Fruit fly (Drosophila melanogaster) whole organism, embryonic: ENCODE measurements around the gene CG11811.

Source experiments
- Ada2b ChIP-seq: fragments of 200-800 bp; sonication (Bioruptor generic); IDR thresholded peaks from 2 replicates; pipeline ENCODE4 v1.3.6; 2022; ENCODE audit warnings: missing biosample characterization, missing genetic modification characterization
- Atf6 ChIP-seq: fragments of 200-800 bp; sonication (Bioruptor generic); IDR thresholded peaks from 2 replicates; pipeline ENCODE4 v1.3.6; 2022; ENCODE audit warnings: missing biosample characterization, missing genetic modification characterization
- BtbVII ChIP-seq: fragments of 200-800 bp; sonication (Bioruptor generic); optimal IDR thresholded peaks from 3 replicates; lab custom pipeline; 2017; ENCODE audit warnings: missing biosample characterization, mild to moderate bottlenecking, missing genetic modification characterization
- CG11504 ChIP-seq: fragments of 200-800 bp; sonication (Bioruptor generic); optimal IDR thresholded peaks from 3 replicates; lab custom pipeline; 2019; ENCODE audit warnings: missing biosample characterization, mild to moderate bottlenecking, missing genetic modification characterization, moderate library complexity
- CG11696 ChIP-seq: fragments of 200-800 bp; sonication (Bioruptor generic); IDR thresholded peaks from 2 replicates; pipeline ENCODE4 v1.3.6; 2022; ENCODE audit warnings: missing biosample characterization, missing genetic modification characterization
- CG16813 ChIP-seq: fragments of 200-800 bp; sonication (Bioruptor generic); IDR thresholded peaks from 3 replicates; pipeline ENCODE4 v1.3.6; 2022; ENCODE audit warnings: missing biosample characterization, missing genetic modification characterization; ENCODE audit not compliant: partially characterized antibody
- CG18599 ChIP-seq: fragments of 200-800 bp; sonication (Bioruptor generic); optimal IDR thresholded peaks from 3 replicates; lab custom pipeline; 2017; ENCODE audit warnings: missing biosample characterization, missing genetic modification characterization, mild to moderate bottlenecking, moderate library complexity, missing genetic modification reagents
- CG34422 ChIP-seq: fragments of 200-800 bp; sonication (Bioruptor generic); IDR thresholded peaks from 3 replicates; pipeline ENCODE4 v1.3.6; 2022; ENCODE audit warnings: missing biosample characterization, missing genetic modification characterization
- CG4328 ChIP-seq: fragments of 200-800 bp; sonication (Bioruptor generic); optimal IDR thresholded peaks from 3 replicates; lab custom pipeline; 2017; ENCODE audit warnings: missing biosample characterization, missing genetic modification reagents, missing genetic modification characterization
- CG6175 ChIP-seq: fragments of 200-800 bp; sonication (Bioruptor generic); IDR thresholded peaks from 3 replicates; pipeline ENCODE4 v1.3.6; 2022; ENCODE audit warnings: missing biosample characterization, missing genetic modification characterization
- CG6854 ChIP-seq: fragments of 200-800 bp; sonication (Bioruptor generic); optimal IDR thresholded peaks from 3 replicates; lab custom pipeline; 2017; ENCODE audit warnings: missing biosample characterization, mild to moderate bottlenecking, missing genetic modification characterization
- CG8944 ChIP-seq: fragments of 200-800 bp; sonication (Bioruptor generic); optimal IDR thresholded peaks from 3 replicates; lab custom pipeline; 2016; ENCODE audit warnings: missing biosample characterization, missing genetic modification characterization
- Dfd ChIP-seq, 2 experiments: fragments of >200 bp; optimal IDR thresholded peaks; 2 replicates each; lab custom pipeline; 2017; ENCODE audit warnings: missing biosample characterization in 2 of 2, missing genetic modification characterization in 2 of 2
- Drgx ChIP-seq: fragments of 200-800 bp; sonication (Bioruptor generic); IDR thresholded peaks from 2 replicates; pipeline ENCODE4 v1.3.6; 2022; ENCODE audit warnings: missing biosample characterization, missing genetic modification characterization
- MTF-1 ChIP-seq: fragments of 200-800 bp; sonication (Bioruptor generic); optimal IDR thresholded peaks from 2 replicates; lab custom pipeline; 2018; ENCODE audit warnings: missing biosample characterization, mild to moderate bottlenecking, missing genetic modification characterization, borderline replicate concordance
- Mad ChIP-seq: fragments of 200-800 bp; sonication (Bioruptor generic); optimal IDR thresholded peaks from 2 replicates; lab custom pipeline; 2016; ENCODE audit warnings: missing biosample characterization, missing genetic modification characterization
- Med ChIP-seq: fragments of 200-800 bp; sonication (Bioruptor generic); peaks from one replicate; lab custom pipeline; 2016; ENCODE audit warnings: missing biosample characterization, missing genetic modification characterization, mild to moderate bottlenecking, inconsistent platforms, moderate library complexity
- NC2β ChIP-seq: fragments of 200-800 bp; sonication (Bioruptor generic); optimal IDR thresholded peaks from 2 replicates; lab custom pipeline; 2016; ENCODE audit warnings: missing biosample characterization, missing genetic modification characterization
- PHDP ChIP-seq: fragments of 200-800 bp; sonication (Bioruptor generic); optimal IDR thresholded peaks from 3 replicates; lab custom pipeline; 2018; ENCODE audit warnings: missing biosample characterization, mild to moderate bottlenecking, missing genetic modification characterization, moderate library complexity
- Ptx1 ChIP-seq: fragments of 200-800 bp; sonication (Bioruptor generic); IDR thresholded peaks from 2 replicates; pipeline ENCODE4 v1.3.6; 2022; ENCODE audit warnings: missing biosample characterization, missing genetic modification characterization
- Spps ChIP-seq: fragments of 200-800 bp; sonication (Bioruptor generic); optimal IDR thresholded peaks from 2 replicates; lab custom pipeline; 2018; ENCODE audit warnings: missing biosample characterization, mild to moderate bottlenecking, missing genetic modification characterization
- Sry-β ChIP-seq: fragments of 200-800 bp; sonication (Bioruptor generic); optimal IDR thresholded peaks from 2 replicates; lab custom pipeline; 2018; ENCODE audit warnings: missing biosample characterization, mild to moderate bottlenecking, missing genetic modification characterization, moderate library complexity
- Ssrp ChIP-seq: fragments of 200-800 bp; sonication (Bioruptor generic); optimal IDR thresholded peaks from 2 replicates; lab custom pipeline; 2018; ENCODE audit warnings: missing biosample characterization, mild to moderate bottlenecking, missing genetic modification characterization, moderate library complexity
- Taf1 ChIP-seq: fragments of 200-800 bp; sonication (Bioruptor generic); IDR thresholded peaks from 2 replicates; pipeline ENCODE4 v1.3.6; 2022; ENCODE audit warnings: missing biosample characterization, missing genetic modification characterization
- Trl ChIP-seq, 3 experiments: fragments of >200 bp in 2 of 3; fragments of 200-800 bp in 1 of 3; sonication (Bioruptor generic) in 1 of 3; optimal IDR thresholded peaks; 2 replicates in 1 of 3; 3 replicates in 2 of 3; lab custom pipeline; 2016 to 2017; ENCODE audit warnings: missing biosample characterization in 1 of 3, missing genetic modification characterization in 1 of 3
- Xrp1 ChIP-seq: fragments of 200-800 bp; sonication (Bioruptor generic); IDR thresholded peaks from 2 replicates; pipeline ENCODE4 v1.3.6; 2022; ENCODE audit warnings: missing biosample characterization, missing genetic modification characterization
- ase ChIP-seq: fragments of 200-800 bp; sonication (Bioruptor generic); IDR thresholded peaks from 3 replicates; pipeline ENCODE4 v1.3.6; 2022; ENCODE audit warnings: missing biosample characterization, missing genetic modification characterization
- az2 ChIP-seq: fragments of 200-800 bp; sonication (Bioruptor generic); optimal IDR thresholded peaks from 3 replicates; lab custom pipeline; 2016; ENCODE audit warnings: missing biosample characterization, missing genetic modification characterization
- bab2 ChIP-seq: fragments of 200-800 bp; sonication (Bioruptor generic); optimal IDR thresholded peaks from 2 replicates; lab custom pipeline; 2016; ENCODE audit warnings: missing biosample characterization, missing genetic modification characterization
- bcd ChIP-seq: fragments of 200-800 bp; sonication (Bioruptor generic); optimal IDR thresholded peaks from 2 replicates; lab custom pipeline; 2017; ENCODE audit warnings: missing biosample characterization, mild to moderate bottlenecking, missing genetic modification characterization
- chinmo ChIP-seq: fragments of 200-800 bp; sonication (Bioruptor generic); IDR thresholded peaks from 4 replicates; pipeline ENCODE4 v1.3.6; 2022; ENCODE audit warnings: missing biosample characterization, missing genetic modification characterization; ENCODE audit not compliant: partially characterized antibody
- chn ChIP-seq: fragments of 200-800 bp; sonication (Bioruptor generic); optimal IDR thresholded peaks from 2 replicates; lab custom pipeline; 2016; ENCODE audit warnings: missing biosample characterization, missing genetic modification characterization
- ci ChIP-seq: fragments of 200-800 bp; sonication (Bioruptor generic); IDR thresholded peaks from 3 replicates; pipeline ENCODE4 v1.3.6; 2022; ENCODE audit warnings: missing biosample characterization, missing genetic modification characterization
- croc ChIP-seq: fragments of 200-800 bp; sonication (Bioruptor generic); conservative IDR thresholded peaks from 3 replicates; pipeline ENCODE4 v1.3.6; 2022; ENCODE audit warnings: missing biosample characterization, missing genetic modification characterization
- cwo ChIP-seq: fragments of 200-800 bp; sonication (Bioruptor generic); optimal IDR thresholded peaks from 3 replicates; lab custom pipeline; 2017; ENCODE audit warnings: missing biosample characterization, missing genetic modification characterization, mild to moderate bottlenecking, moderate library complexity, missing genetic modification reagents
- en ChIP-seq: fragments of 200-800 bp; sonication (Bioruptor generic); optimal IDR thresholded peaks from 2 replicates; lab custom pipeline; 2016; ENCODE audit warnings: missing biosample characterization, missing genetic modification characterization
- gcm ChIP-seq: fragments of 200-800 bp; sonication (Bioruptor generic); optimal IDR thresholded peaks from 2 replicates; lab custom pipeline; 2019; ENCODE audit warnings: missing biosample characterization, mild to moderate bottlenecking, missing genetic modification characterization, moderate library complexity
- gem ChIP-seq: fragments of 200-800 bp; sonication (Bioruptor generic); optimal IDR thresholded peaks from 2 replicates; lab custom pipeline; 2019; ENCODE audit warnings: missing biosample characterization, mild to moderate bottlenecking, missing genetic modification characterization, moderate library complexity
- grau ChIP-seq: fragments of 200-800 bp; optimal IDR thresholded peaks from 3 replicates; lab custom pipeline; 2019; ENCODE audit warnings: missing biosample characterization, mild to moderate bottlenecking, missing genetic modification characterization, moderate library complexity
- hb ChIP-seq: fragments of 200-800 bp; sonication (Bioruptor generic); IDR thresholded peaks from 3 replicates; pipeline ENCODE4 v1.3.6; 2022; ENCODE audit warnings: missing biosample characterization, missing genetic modification characterization; ENCODE audit not compliant: partially characterized antibody
- ind ChIP-seq: fragments of 200-800 bp; sonication (Bioruptor generic); optimal IDR thresholded peaks from 3 replicates; lab custom pipeline; 2016; ENCODE audit warnings: missing biosample characterization, missing genetic modification characterization
- jigr1 ChIP-seq: fragments of 200-800 bp; sonication (Bioruptor generic); IDR thresholded peaks from 3 replicates; pipeline ENCODE4 v1.3.6; 2022; ENCODE audit warnings: missing biosample characterization, missing genetic modification characterization
- lov ChIP-seq, 2 experiments: fragments of 200-800 bp in 1 of 2; fragments of >200 bp in 1 of 2; sonication (Bioruptor generic) in 1 of 2; IDR thresholded peaks in 1 of 2; optimal IDR thresholded peaks in 1 of 2; 2 replicates in 1 of 2; 3 replicates in 1 of 2; pipeline versions ENCODE4 v1.3.6 to Lab custom; 2017 to 2022; ENCODE audit warnings: missing biosample characterization in 1 of 2, missing genetic modification characterization in 1 of 2
- mam ChIP-seq: fragments of 200-800 bp; sonication (Bioruptor generic); optimal IDR thresholded peaks from 3 replicates; lab custom pipeline; 2016; ENCODE audit warnings: missing biosample characterization, missing genetic modification characterization
- mirr ChIP-seq: fragments of 200-800 bp; sonication (Bioruptor generic); optimal IDR thresholded peaks from 3 replicates; lab custom pipeline; 2018; ENCODE audit warnings: missing biosample characterization, mild to moderate bottlenecking, missing genetic modification characterization
- p53 ChIP-seq: fragments of 200-800 bp; sonication (Bioruptor generic); optimal IDR thresholded peaks from 2 replicates; lab custom pipeline; 2016; ENCODE audit warnings: missing biosample characterization, missing genetic modification characterization
- pfk ChIP-seq: fragments of 200-800 bp; sonication (Bioruptor generic); optimal IDR thresholded peaks from 2 replicates; lab custom pipeline; 2018; ENCODE audit warnings: missing biosample characterization, mild to moderate bottlenecking, missing genetic modification characterization, moderate library complexity
- run ChIP-seq: fragments of 200-800 bp; sonication (Bioruptor generic); optimal IDR thresholded peaks from 3 replicates; lab custom pipeline; 2018; ENCODE audit warnings: missing biosample characterization, mild to moderate bottlenecking, missing genetic modification characterization
- slbo ChIP-seq: fragments of 200-800 bp; sonication (Bioruptor generic); IDR thresholded peaks from 2 replicates; pipeline ENCODE4 v1.3.6; 2022; ENCODE audit warnings: missing biosample characterization, missing genetic modification characterization
- sqz ChIP-seq: fragments of 200-800 bp; sonication (Bioruptor generic); optimal IDR thresholded peaks from 3 replicates; lab custom pipeline; 2018; ENCODE audit warnings: missing biosample characterization, mild to moderate bottlenecking, missing genetic modification characterization
- ttk ChIP-seq: fragments of 200-800 bp; sonication (Bioruptor generic); IDR thresholded peaks from 2 replicates; pipeline ENCODE4 v2.1.2; 2022; ENCODE audit warnings: missing biosample characterization, missing genetic modification characterization

CG11811 gene

dm6 chr3L:10702216-10702615 lies 11.4 kb downstream of the CG11811 start (continued):
- TF ChIP-seq Ptx1 (GFP tag; lab: Robert Waterston, UW) = no peak
- TF ChIP-seq Ada2b (GFP tag; lab: Robert Waterston, UW) = no peak
- no peak for TF ChIP-seq ase (GFP tag; lab: Robert Waterston, UW)
- peak; percentile 18 for TF ChIP-seq chn (GFP tag; lab: Kevin White, UChicago)
- no peak for TF ChIP-seq pfk
- TF ChIP-seq Med (GFP tag; lab: Kevin White, UChicago) = peak; percentile 4
- no peak for TF ChIP-seq run (tag; lab: Kevin White, UChicago)
- no peak for TF ChIP-seq bab2 (GFP tag; lab: Kevin White, UChicago)
- no peak for TF ChIP-seq croc (GFP tag; lab: Robert Waterston, UW)
- TF ChIP-seq ci (GFP tag; lab: Robert Waterston, UW) = no peak
- no peak for TF ChIP-seq Dfd (GFP tag; optimal IDR thresholded peaks at IDR 0.05; lab: Kevin White, UChicago)
- no peak for TF ChIP-seq Ssrp (tag; lab: Kevin White, UChicago)
- 0 out of 3 replicates have a peak, but pooled peaks have one; percentile 9 for TF ChIP-seq CG34422
- TF ChIP-seq BtbVII = no peak
- TF ChIP-seq CG16813 (GFP tag; lab: Robert Waterston, UW) = no peak
- no peak for TF ChIP-seq az2 (GFP tag; lab: Kevin White, UChicago)
- no peak for TF ChIP-seq bcd
- no peak for TF ChIP-seq mam (GFP tag; lab: Kevin White, UChicago)
- no peak for TF ChIP-seq Mad
- TF ChIP-seq CG4328 (GFP tag; lab: Kevin White, UChicago) = no peak
- TF ChIP-seq mirr = peak; percentile 38
- no peak for TF ChIP-seq Trl (optimal IDR thresholded peaks at IDR 0.05; lab: Kevin White, UChicago)
- no peak for TF ChIP-seq Trl (GFP tag; optimal IDR thresholded peaks at IDR 0.05; lab: Kevin White, UChicago)
- no peak for TF ChIP-seq MTF-1 (GFP tag; lab: Kevin White, UChicago)
- 0 out of 4 replicates have a peak, but pooled peaks have one; percentile 36 for TF ChIP-seq chinmo (GFP tag; lab: Robert Waterston, UW)
- no peak for TF ChIP-seq Xrp1 (GFP tag; lab: Robert Waterston, UW)
- no peak for TF ChIP-seq NC2β (GFP tag; lab: Kevin White, UChicago)
- TF ChIP-seq gem (tag; lab: Kevin White, UChicago) = no peak
- TF ChIP-seq gcm (GFP tag; lab: Kevin White, UChicago) = no peak
- TF ChIP-seq p53 = no peak
- TF ChIP-seq Drgx (GFP tag; lab: Robert Waterston, UW) = no peak
- no peak for TF ChIP-seq CG6854
- no peak for TF ChIP-seq en (GFP tag; lab: Kevin White, UChicago)
- no peak for TF ChIP-seq Sry-β (GFP tag; lab: Kevin White, UChicago)
- no peak for TF ChIP-seq jigr1
- TF ChIP-seq Taf1 (GFP tag; lab: Robert Waterston, UW) = no peak
- no peak for TF ChIP-seq CG8944 (GFP tag; lab: Kevin White, UChicago)
- no peak for TF ChIP-seq sqz
- no peak for TF ChIP-seq Spps (tag; lab: Kevin White, UChicago)
- no peak for TF ChIP-seq cwo
- no peak for TF ChIP-seq lov (optimal IDR thresholded peaks at IDR 0.05; lab: Kevin White, UChicago)
- 0 out of 3 replicates have a peak, but pooled peaks have one; percentile 53 for TF ChIP-seq lov (GFP tag; IDR thresholded peaks at IDR 0.05; lab: Robert Waterston, UW)

DNA sequence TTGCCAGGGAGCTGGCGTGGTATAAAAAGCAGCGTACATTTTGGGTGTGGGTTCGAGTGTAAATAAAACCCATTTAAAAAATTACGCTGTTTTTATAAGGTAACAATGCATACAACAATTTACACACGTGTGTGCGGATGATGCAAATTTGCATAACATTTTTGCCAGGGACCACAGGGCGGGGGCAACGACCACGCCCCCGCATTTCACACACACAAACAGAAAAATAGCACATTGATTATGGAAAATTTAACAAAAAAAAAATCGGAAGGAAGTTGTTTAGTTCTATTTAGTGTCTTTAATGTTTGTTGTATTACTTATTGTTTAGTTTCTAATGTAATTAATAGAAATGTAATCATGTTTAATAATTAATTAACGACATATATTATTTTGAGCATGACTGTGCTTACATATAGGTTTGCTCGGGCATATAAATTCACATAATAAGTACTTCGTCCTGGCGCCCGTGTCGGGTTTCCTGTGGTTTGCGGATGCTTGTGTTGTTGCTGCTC lies 13.7 kb downstream of the CG11811 start:
- TF ChIP-seq slbo (0 out of 2 replicates have a peak, but pooled peaks have one; percentile 11), ttk (GFP tag; lab: Robert Waterston, UW) (0 out of 2 replicates have a peak, but pooled peaks have one; percentile 24), PHDP (tag; lab: Kevin White, UChicago) (no peak), Atf6 (GFP tag; lab: Robert Waterston, UW) (0 out of 2 replicates have a peak, but pooled peaks have one; percentile 28), CG11696 (peak; percentile 41; the same call in 1 of the 2 replicates), Ada2b (GFP tag; lab: Robert Waterston, UW) (peak; percentile 27; the same call in 1 of the 2 replicates), grau (tag; lab: Kevin White, UChicago) (no peak), ind (GFP tag; lab: Kevin White, UChicago) (no peak), hb (no peak), CG18599 (GFP tag; lab: Kevin White, UChicago) (peak; percentile 56), Xrp1 (GFP tag; lab: Robert Waterston, UW) (0 out of 2 replicates have a peak, but pooled peaks have one; percentile 26), CG6175 (GFP tag; lab: Robert Waterston, UW) (no peak), ase (GFP tag; lab: Robert Waterston, UW) (no peak), CG11504 (tag; lab: Kevin White, UChicago) (peak; percentile 9)
